Worm (Caenorhabditis elegans): Measurements from ENCODE around the gene ppm-1.A.

The ppm-1.A gene

DNA sequence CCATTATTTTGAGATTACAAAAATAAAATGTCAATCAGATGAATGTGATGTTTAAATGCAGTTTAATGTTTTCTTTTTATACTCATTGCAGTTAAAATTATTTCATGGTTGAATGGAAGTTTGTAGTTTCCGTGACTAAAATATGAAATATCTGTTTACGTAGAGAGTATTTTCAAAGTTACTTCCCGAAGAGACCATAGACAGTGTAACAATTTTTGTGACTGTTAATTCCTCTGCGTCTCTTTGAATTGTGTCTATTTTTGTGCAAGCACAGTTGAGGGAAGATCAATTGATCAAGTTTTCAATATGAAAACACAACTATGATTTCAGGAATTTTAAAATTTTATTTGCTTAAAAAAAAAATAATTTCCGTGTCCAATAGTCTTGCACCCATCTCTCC is 10.6 kb upstream of the ppm-1.A start, which contains the start of gene F25D1.5:
Gene F25D1.5 (minus strand): TSS at position 35 of the 400 bp plus-strand sequence.
- TF ChIP-seq M03D4.4 (tag; optimal IDR thresholded peaks at IDR 0.05) (no peak), ceh-43 (GFP tag; optimal IDR thresholded peaks at IDR 0.05) (no peak), unc-120 (tag; optimal IDR thresholded peaks at IDR 0.05; ENCODE audit: poor library complexity, severe bottlenecking) (no peak), nhr-12 (tag; optimal IDR thresholded peaks at IDR 0.05) (no peak), ces-1 (GFP tag; optimal IDR thresholded peaks at IDR 0.05) (no peak), blmp-1 (tag; optimal IDR thresholded peaks at IDR 0.05) (no peak), nhr-237 (tag; optimal IDR thresholded peaks at IDR 0.05) (no peak), lsy-2 (tag; optimal IDR thresholded peaks at IDR 0.05) (no peak), hlh-1 (tag; optimal IDR thresholded peaks at IDR 0.05) (no peak), nhr-76 (tag; optimal IDR thresholded peaks at IDR 0.05) (no peak), nhr-28 (tag; optimal IDR thresholded peaks at IDR 0.05) (no peak), cnd-1 (tag; optimal IDR thresholded peaks at IDR 0.05) (no peak), nhr-2 (tag; optimal IDR thresholded peaks at IDR 0.05) (no peak), unc-62 (GFP tag; optimal IDR thresholded peaks at IDR 0.05) (no peak), sem-2 (GFP tag; optimal IDR thresholded peaks at IDR 0.05) (no peak), tbx-8 (GFP tag; optimal IDR thresholded peaks at IDR 0.05) (no peak), lin-13 (tag; optimal IDR thresholded peaks at IDR 0.05) (no peak), mab-5 (tag; optimal IDR thresholded peaks at IDR 0.05) (no peak), mls-2 (tag; optimal IDR thresholded peaks at IDR 0.05) (no peak), elt-3 (tag; optimal IDR thresholded peaks at IDR 0.05) (no peak)

ce11 chrV:10540024-10540423 is 3.8 kb upstream of the ppm-1.A start, which contains the start of gene degt-1:
Gene degt-1 (plus strand): TSS chrV:10540324.
- no peak for TF ChIP-seq ceh-83 (GFP tag; optimal IDR thresholded peaks at IDR 0.05)
- TF ChIP-seq lsy-2 (tag; optimal IDR thresholded peaks at IDR 0.05): no peak
- no peak for TF ChIP-seq nhr-28 (tag; optimal IDR thresholded peaks at IDR 0.05)
- no peak for TF ChIP-seq mab-5 (tag; optimal IDR thresholded peaks at IDR 0.05)
- TF ChIP-seq ztf-11 (tag; optimal IDR thresholded peaks at IDR 0.05): no peak
- no peak for TF ChIP-seq ceh-39 (tag; optimal IDR thresholded peaks at IDR 0.05)
- TF ChIP-seq ces-1 (GFP tag; optimal IDR thresholded peaks at IDR 0.05): no peak
- no peak for TF ChIP-seq ceh-43 (GFP tag; optimal IDR thresholded peaks at IDR 0.05)
- TF ChIP-seq nhr-76 (tag; optimal IDR thresholded peaks at IDR 0.05): no peak
- TF ChIP-seq unc-120 (tag; optimal IDR thresholded peaks at IDR 0.05; ENCODE audit: poor library complexity, severe bottlenecking): no peak
- no peak for TF ChIP-seq unc-62 (GFP tag; optimal IDR thresholded peaks at IDR 0.05)
- TF ChIP-seq elt-1 (tag; optimal IDR thresholded peaks at IDR 0.05; ENCODE audit: borderline replicate concordance, insufficient read depth): no peak
- TF ChIP-seq unc-39 (tag; optimal IDR thresholded peaks at IDR 0.05): no peak

ce11 chrV:10539114-10539513 is 2.9 kb upstream of the ppm-1.A start, which contains the start of gene F25D1.8:
Gene F25D1.8 (plus strand): TSS chrV:10539414.
- TF ChIP-seq lsy-2 (tag; optimal IDR thresholded peaks at IDR 0.05) (no peak), ceh-39 (tag; optimal IDR thresholded peaks at IDR 0.05) (no peak), nhr-28 (tag; optimal IDR thresholded peaks at IDR 0.05) (no peak), zip-8 (tag; optimal IDR thresholded peaks at IDR 0.05) (no peak)

ce11 chrV:10536808-10537207 is 620 bp upstream of the ppm-1.A start:
- TF ChIP-seq nhr-76 (tag; optimal IDR thresholded peaks at IDR 0.05) (no peak), pha-4 (tag; optimal IDR thresholded peaks at IDR 0.05) (peak; percentile 72), unc-39 (tag; optimal IDR thresholded peaks at IDR 0.05) (no peak), ceh-39 (tag; optimal IDR thresholded peaks at IDR 0.05) (peak; percentile 30), lin-13 (tag; optimal IDR thresholded peaks at IDR 0.05) (peak; percentile 67), lsy-2 (tag; optimal IDR thresholded peaks at IDR 0.05) (peak; percentile 78), M03D4.4 (tag; optimal IDR thresholded peaks at IDR 0.05) (peak; percentile 17), mls-2 (tag; optimal IDR thresholded peaks at IDR 0.05) (no peak), unc-120 (tag; optimal IDR thresholded peaks at IDR 0.05; ENCODE audit: poor library complexity, severe bottlenecking) (peak; percentile 28), unc-62 (GFP tag; optimal IDR thresholded peaks at IDR 0.05) (peak; percentile 6), nhr-237 (tag; optimal IDR thresholded peaks at IDR 0.05) (peak; percentile 42), snpc-4 (tag; optimal IDR thresholded peaks at IDR 0.05) (no peak), tbx-8 (GFP tag; optimal IDR thresholded peaks at IDR 0.05) (no peak), nhr-12 (tag; optimal IDR thresholded peaks at IDR 0.05) (no peak), zip-8 (tag; optimal IDR thresholded peaks at IDR 0.05) (no peak), drap-1 (GFP tag; optimal IDR thresholded peaks at IDR 0.05) (peak; percentile 36), blmp-1 (tag; optimal IDR thresholded peaks at IDR 0.05) (no peak), mep-1 (tag; optimal IDR thresholded peaks at IDR 0.05) (peak; percentile 82), ceh-83 (GFP tag; optimal IDR thresholded peaks at IDR 0.05) (no peak), sptf-1 (tag; optimal IDR thresholded peaks at IDR 0.05) (peak; percentile 45), ham-2 (GFP tag; optimal IDR thresholded peaks at IDR 0.05) (peak; percentile 34), sem-2 (GFP tag; optimal IDR thresholded peaks at IDR 0.05) (no peak), hlh-1 (tag; optimal IDR thresholded peaks at IDR 0.05) (peak; percentile 58), ces-1 (GFP tag; optimal IDR thresholded peaks at IDR 0.05) (peak; percentile 93)

All from whole organism, mixed stage, embryonic.